Worm (Caenorhabditis elegans): ENCODE results near the gene F56D5.6.
A peak's percentile ranks its signal among the peaks of the same experiment; 100 is the strongest.

Gene F56D5.6

ce11 chrIV:9440880-9441336 lies 39.2 kb downstream of the F56D5.6 start, which contains the start of gene idh-1 (continued):
- no peak for TF ChIP-seq K12H6.12 (tag; optimal IDR thresholded peaks at IDR 0.05)
- no peak for TF ChIP-seq F52B5.7 (tag; optimal IDR thresholded peaks at IDR 0.05)
- peak; percentile 20 for TF ChIP-seq nhr-80 (tag; optimal IDR thresholded peaks at IDR 0.05)
- no peak for TF ChIP-seq ztf-25 (GFP tag; IDR thresholded peaks at IDR 0.05)
- TF ChIP-seq sdz-38 (tag; optimal IDR thresholded peaks at IDR 0.05): no peak
- no peak for TF ChIP-seq C06A6.2 (GFP tag; conservative IDR thresholded peaks at IDR 0.05)
- TF ChIP-seq Y53F4B.3 (GFP tag; IDR thresholded peaks at IDR 0.05): no peak
- peak; percentile 71 for TF ChIP-seq F33H1.4 (GFP tag; IDR thresholded peaks at IDR 0.05)
- no peak for TF ChIP-seq hrde-1 (tag; optimal IDR thresholded peaks at IDR 0.05; ENCODE audit: borderline replicate concordance)
- TF ChIP-seq F39B2.1 (GFP tag; IDR thresholded peaks at IDR 0.05): no peak
- peak; percentile 53 for TF ChIP-seq tbp1 (GFP tag; optimal IDR thresholded peaks at IDR 0.05)
- TF ChIP-seq ceh-27 (GFP tag; optimal IDR thresholded peaks at IDR 0.05): peak; percentile 11
- no peak for TF ChIP-seq ceh-58 (GFP tag; IDR thresholded peaks at IDR 0.05)
- peak; percentile 72 for TF ChIP-seq pbrm-1 (GFP tag; IDR thresholded peaks at IDR 0.05)
- TF ChIP-seq snpc-1.3 (tag; optimal IDR thresholded peaks at IDR 0.05; ENCODE audit: insufficient read depth): peak; percentile 61
- peak; percentile 37; the same call in 1 of the 2 replicates for TF ChIP-seq Y56A3A.18 (GFP tag; IDR thresholded peaks at IDR 0.05)
- TF ChIP-seq Y79H2A.3 (GFP tag; conservative IDR thresholded peaks at IDR 0.05): no peak
- no peak for TF ChIP-seq egrh-3 (GFP tag; IDR thresholded peaks at IDR 0.05)
- TF ChIP-seq F23B12.7 (tag; optimal IDR thresholded peaks at IDR 0.05; ENCODE audit: insufficient read depth): peak; percentile 9
- TF ChIP-seq unc-130 (GFP tag; optimal IDR thresholded peaks at IDR 0.05): no peak
- peak; percentile 87 for TF ChIP-seq D2030.7 (GFP tag; IDR thresholded peaks at IDR 0.05)
- TF ChIP-seq lin-54 (GFP tag; optimal IDR thresholded peaks at IDR 0.05): peak; percentile 89
- no peak for TF ChIP-seq egl-44 (GFP tag; IDR thresholded peaks at IDR 0.05)
- no peak for TF ChIP-seq madf-10 (tag; optimal IDR thresholded peaks at IDR 0.05)
- TF ChIP-seq ztf-18 (tag; optimal IDR thresholded peaks at IDR 0.05): no peak
- TF ChIP-seq lin-40 (tag; optimal IDR thresholded peaks at IDR 0.05): no peak
- peak; percentile 68 for TF ChIP-seq snpc-1.1 (tag; optimal IDR thresholded peaks at IDR 0.05; ENCODE audit: insufficient read depth)
- peak; percentile 68 for TF ChIP-seq mcd-1 (GFP tag; IDR thresholded peaks at IDR 0.05)
- TF ChIP-seq ceh-100 (GFP tag; IDR thresholded peaks at IDR 0.05): peak; percentile 19; the same call in 1 of the 2 replicates
- TF ChIP-seq ceh-91 (GFP tag; IDR thresholded peaks at IDR 0.05): peak; percentile 85
- no peak for TF ChIP-seq rec-8 (tag; optimal IDR thresholded peaks at IDR 0.05)
- TF ChIP-seq him-1 (tag; optimal IDR thresholded peaks at IDR 0.05): no peak
- no peak for TF ChIP-seq cebp-1 (GFP tag; IDR thresholded peaks at IDR 0.05)
- peak; percentile 36 for TF ChIP-seq cebp-1 (tag; optimal IDR thresholded peaks at IDR 0.05)
- peak; percentile 58 for TF ChIP-seq somi-1 (GFP tag; optimal IDR thresholded peaks at IDR 0.05)
- peak; percentile 75 for TF ChIP-seq tlf-1 (GFP tag; optimal IDR thresholded peaks at IDR 0.05)
- TF ChIP-seq Y95B8A.8 (GFP tag; IDR thresholded peaks at IDR 0.05): peak; percentile 36; the same call in 1 of the 2 replicates
- peak; percentile 66; the same call in 1 of the 2 replicates for TF ChIP-seq B0019.2 (GFP tag; conservative IDR thresholded peaks at IDR 0.05)
- no peak for TF ChIP-seq aptf-3 (GFP tag; IDR thresholded peaks at IDR 0.05)
- no peak for TF ChIP-seq die-1 (tag; optimal IDR thresholded peaks at IDR 0.05)
- no peak for TF ChIP-seq attf-3 (GFP tag; conservative IDR thresholded peaks at IDR 0.05)
- no peak for TF ChIP-seq rpc-1 (optimal IDR thresholded peaks at IDR 0.05)
- no peak for TF ChIP-seq rpc-1 (tag; optimal IDR thresholded peaks at IDR 0.05)
- TF ChIP-seq ceh-40 (GFP tag; IDR thresholded peaks at IDR 0.05): no peak
- peak; percentile 83 for TF ChIP-seq madf-8 (GFP tag; conservative IDR thresholded peaks at IDR 0.05)
- peak; percentile 74 for TF ChIP-seq lsl-1 (GFP tag; optimal IDR thresholded peaks at IDR 0.05)
- no peak for TF ChIP-seq C17E4.6 (GFP tag; IDR thresholded peaks at IDR 0.05)
- TF ChIP-seq aptf-2 (GFP tag; conservative IDR thresholded peaks at IDR 0.05): no peak
- TF ChIP-seq lag-1 (GFP tag; IDR thresholded peaks at IDR 0.05): no peak

All from whole organism, young adult.